Worm (Caenorhabditis elegans) whole organism, L1 larva: ENCODE measurements around the gene Y54F10BM.20.
A peak's percentile ranks its signal among the peaks of the same experiment; 100 is the strongest.

Source experiments
- C04F5.9 ChIP-seq: sonication (generic microtip); optimal IDR thresholded peaks from 2 replicates; lab custom pipeline; 2016; ENCODE audit warnings: missing genetic modification characterization, missing compliant biosample characterization
- C34B4.2 ChIP-seq: sonication (generic microtip); optimal IDR thresholded peaks from 2 replicates; lab custom pipeline; 2017; ENCODE audit warnings: mild to moderate bottlenecking, missing genetic modification characterization, missing compliant biosample characterization
- alr-1 ChIP-seq: fragments of 200-800 bp; sonication (Bioruptor generic); optimal IDR thresholded peaks from 2 replicates; lab custom pipeline; 2018; ENCODE audit warnings: borderline replicate concordance, mild to moderate bottlenecking, missing genetic modification characterization, missing compliant biosample characterization
- blmp-1 ChIP-seq: fragments of 150-350 bp; optimal IDR thresholded peaks from 2 replicates; lab custom pipeline; 2014; ENCODE audit warnings: missing biosample characterization, missing genetic modification characterization
- ceh-63 ChIP-seq: fragments of 200-800 bp; sonication (Bioruptor generic); optimal IDR thresholded peaks from 2 replicates; lab custom pipeline; 2018; ENCODE audit warnings: mild to moderate bottlenecking, missing genetic modification characterization, missing compliant biosample characterization
- ceh-82 ChIP-seq, 3 experiments: fragments of 150-350 bp in 1 of 3; sonication (generic microtip) in 2 of 3; optimal IDR thresholded peaks; 2 replicates each; lab custom pipeline; 2014 to 2017; ENCODE audit warnings: missing biosample characterization in 3 of 3, missing genetic modification characterization in 3 of 3
- efl-1 ChIP-seq, 4 experiments: fragments of 150-350 bp; optimal IDR thresholded peaks in 3 of 4; peaks in 1 of 4; 1 replicate in 1 of 4; 2 replicates in 3 of 4; lab custom pipeline; 2014; ENCODE audit warnings: missing biosample characterization in 2 of 4, missing genetic modification characterization in 2 of 4, missing genetic modification reagents in 2 of 4
- efl-3 ChIP-seq: fragments of 200-800 bp; sonication (Bioruptor generic); optimal IDR thresholded peaks from 2 replicates; lab custom pipeline; 2018; ENCODE audit warnings: mild to moderate bottlenecking, missing genetic modification characterization, missing compliant biosample characterization
- ets-5 ChIP-seq: fragments of 200-800 bp; sonication (Bioruptor generic); IDR thresholded peaks from 2 replicates; pipeline ENCODE4 v1.3.6; 2022; ENCODE audit warnings: missing genetic modification characterization, missing compliant biosample characterization
- fkh-10 ChIP-seq: sonication (generic microtip); optimal IDR thresholded peaks from 2 replicates; lab custom pipeline; 2017; ENCODE audit warnings: missing biosample characterization, missing genetic modification reagents, missing genetic modification characterization
- fkh-4 ChIP-seq: sonication (generic microtip); optimal IDR thresholded peaks from 2 replicates; lab custom pipeline; 2016; ENCODE audit warnings: missing compliant biosample characterization, missing genetic modification characterization, borderline replicate concordance
- grh-1 ChIP-seq: fragments of 200-800 bp; sonication (Bioruptor generic); IDR thresholded peaks from 2 replicates; pipeline ENCODE4 v1.3.6; 2022; ENCODE audit warnings: missing genetic modification reagents, missing genetic modification characterization, missing compliant biosample characterization
- hlh-17 ChIP-seq: fragments of 200-800 bp; sonication (Bioruptor generic); optimal IDR thresholded peaks from 2 replicates; lab custom pipeline; 2018; ENCODE audit warnings: missing genetic modification characterization, mild to moderate bottlenecking, missing compliant biosample characterization, moderate library complexity, borderline replicate concordance
- isw-1 ChIP-seq: fragments of 200-800 bp; sonication (Bioruptor generic); IDR thresholded peaks from 2 replicates; pipeline ENCODE4 v1.3.6; 2022; ENCODE audit warnings: missing genetic modification characterization, missing compliant biosample characterization
- jun-1 ChIP-seq: fragments of 150-350 bp; optimal IDR thresholded peaks from 2 replicates; lab custom pipeline; 2014; ENCODE audit warnings: missing biosample characterization, missing genetic modification reagents, missing genetic modification characterization
- lin-13 ChIP-seq: fragments of 150-350 bp; optimal IDR thresholded peaks from 2 replicates; lab custom pipeline; 2014; ENCODE audit warnings: missing biosample characterization, missing genetic modification reagents, missing genetic modification characterization
- lin-14 ChIP-seq: fragments of 200-800 bp; sonication (Bioruptor generic); optimal IDR thresholded peaks from 2 replicates; lab custom pipeline; 2018; ENCODE audit warnings: mild to moderate bottlenecking, missing genetic modification characterization, moderate library complexity, missing compliant biosample characterization
- lin-15B ChIP-seq: fragments of 150-350 bp; sonication (generic microtip); optimal IDR thresholded peaks from 3 replicates; lab custom pipeline; 2014; ENCODE audit warnings: missing biosample characterization, missing genetic modification characterization
- lin-35 ChIP-seq, 2 experiments: fragments of 150-350 bp; optimal IDR thresholded peaks; 2 replicates each; lab custom pipeline; 2014; ENCODE audit warnings: missing biosample characterization in 2 of 2, missing genetic modification characterization in 2 of 2, missing genetic modification reagents in 2 of 2
- lir-3 ChIP-seq: sonication (generic microtip); optimal IDR thresholded peaks from 2 replicates; lab custom pipeline; 2016; ENCODE audit warnings: mild to moderate bottlenecking, missing genetic modification characterization, moderate library complexity, missing compliant biosample characterization; ENCODE audit not compliant: poor library complexity
- lsy-2 ChIP-seq, 2 experiments: fragments of 150-350 bp; optimal IDR thresholded peaks; 2 replicates each; lab custom pipeline; 2014; ENCODE audit warnings: missing biosample characterization in 2 of 2, missing genetic modification characterization in 2 of 2
- mdl-1 ChIP-seq, 2 experiments: fragments of 150-350 bp; optimal IDR thresholded peaks; 2 replicates each; lab custom pipeline; 2014 to 2017; ENCODE audit warnings: missing biosample characterization in 2 of 2, missing genetic modification characterization in 2 of 2, inconsistent platforms in 1 of 2
- mef-2 ChIP-seq: fragments of 150-350 bp; optimal IDR thresholded peaks from 2 replicates; lab custom pipeline; 2014; ENCODE audit warnings: missing biosample characterization, missing genetic modification characterization
- mep-1 ChIP-seq: fragments of 150-350 bp; optimal IDR thresholded peaks from 2 replicates; lab custom pipeline; 2014; ENCODE audit warnings: missing biosample characterization, missing genetic modification characterization
- nhr-20 ChIP-seq: sonication (generic microtip); optimal IDR thresholded peaks from 2 replicates; lab custom pipeline; 2016; ENCODE audit warnings: mild to moderate bottlenecking, missing genetic modification characterization, missing compliant biosample characterization
- nhr-237 ChIP-seq: fragments of 150-350 bp; optimal IDR thresholded peaks from 2 replicates; lab custom pipeline; 2014; ENCODE audit warnings: missing biosample characterization, missing genetic modification characterization
- nhr-28 ChIP-seq: fragments of 150-350 bp; optimal IDR thresholded peaks from 2 replicates; lab custom pipeline; 2014; ENCODE audit warnings: missing biosample characterization, missing genetic modification characterization
- nhr-77 ChIP-seq: fragments of 150-350 bp; optimal IDR thresholded peaks from 2 replicates; lab custom pipeline; 2014; ENCODE audit warnings: missing biosample characterization, missing genetic modification characterization
- rnt-1 ChIP-seq: sonication (generic microtip); optimal IDR thresholded peaks from 2 replicates; lab custom pipeline; 2016; ENCODE audit warnings: mild to moderate bottlenecking, missing genetic modification characterization, moderate library complexity, missing compliant biosample characterization
- snpc-4 ChIP-seq: fragments of 150-350 bp; optimal IDR thresholded peaks from 2 replicates; lab custom pipeline; 2014; ENCODE audit warnings: missing biosample characterization, missing genetic modification characterization
- snu-23 ChIP-seq: sonication (generic microtip); optimal IDR thresholded peaks from 2 replicates; lab custom pipeline; 2016; ENCODE audit warnings: missing genetic modification characterization, missing compliant biosample characterization
- sox-4 ChIP-seq: sonication (generic microtip); optimal IDR thresholded peaks from 2 replicates; lab custom pipeline; 2016; ENCODE audit warnings: missing genetic modification characterization, missing compliant biosample characterization
- swsn-7 ChIP-seq: sonication (generic microtip); optimal IDR thresholded peaks from 2 replicates; lab custom pipeline; 2016; ENCODE audit warnings: missing genetic modification characterization, missing compliant biosample characterization
- xbp-1 ChIP-seq: sonication (generic microtip); optimal IDR thresholded peaks from 2 replicates; lab custom pipeline; 2016; ENCODE audit warnings: missing genetic modification characterization, missing compliant biosample characterization
- zag-1 ChIP-seq: fragments of 150-350 bp; optimal IDR thresholded peaks from 2 replicates; lab custom pipeline; 2014; ENCODE audit warnings: missing biosample characterization, missing genetic modification characterization
- ztf-4 ChIP-seq: fragments of 150-350 bp; optimal IDR thresholded peaks from 2 replicates; lab custom pipeline; 2014; ENCODE audit warnings: missing biosample characterization, missing genetic modification characterization

The Y54F10BM.20 gene

DNA sequence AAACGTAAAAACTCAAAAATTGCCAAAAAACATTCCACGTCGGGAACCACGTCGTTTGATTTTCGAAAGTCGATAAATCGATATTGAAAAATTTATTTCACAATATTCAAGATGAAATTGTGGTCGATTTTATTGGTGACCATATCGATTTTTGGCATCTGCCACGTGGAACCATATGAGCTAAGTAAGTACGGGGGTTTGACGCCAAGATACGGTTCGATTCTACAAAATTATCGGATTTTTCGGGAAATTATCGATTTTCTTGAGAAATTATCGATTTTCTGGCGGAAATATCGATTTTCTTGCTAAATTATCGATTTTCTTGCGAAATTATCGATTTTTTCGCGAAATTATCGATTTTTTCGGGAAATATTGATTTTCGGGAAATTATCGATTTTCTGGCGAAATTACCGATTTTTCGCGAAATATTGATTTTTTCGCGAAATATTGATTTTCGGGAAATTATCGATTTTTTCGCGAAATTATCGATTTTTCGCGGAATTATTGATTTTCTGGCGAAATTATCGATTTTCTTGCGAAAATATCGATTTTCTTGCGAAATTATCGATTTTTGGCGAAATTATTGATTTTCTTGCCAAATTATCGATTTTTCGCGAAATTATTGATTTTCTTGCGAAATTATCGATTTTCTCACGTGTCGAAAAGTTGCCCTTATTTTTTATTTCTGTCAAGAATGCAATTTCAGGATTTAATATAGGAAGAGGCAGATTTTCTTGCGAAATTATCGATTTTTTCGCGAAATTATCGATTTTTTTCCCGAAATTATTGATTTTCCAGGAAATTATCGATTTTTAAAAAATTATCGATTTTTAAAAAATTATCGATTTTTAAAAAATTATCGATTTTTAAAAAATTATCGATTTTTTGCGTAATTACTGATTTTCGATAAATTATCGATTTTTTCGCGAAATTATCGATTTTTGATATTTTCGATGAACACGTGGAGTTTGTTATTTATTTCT lies 25.8 kb upstream of the Y54F10BM.20 start, which contains the start of gene Y54F10BM.3:
Gene Y54F10BM.3 (plus strand): TSS at position 51 of the 983 bp plus-strand sequence.
- TF ChIP-seq mdl-1 (tag; optimal IDR thresholded peaks at IDR 0.05; lab: Kevin White, UChicago): no peak
- TF ChIP-seq fkh-10 (GFP tag; lab: Kevin White, UChicago): no peak
- TF ChIP-seq efl-1 (optimal IDR thresholded peaks at IDR 0.05; lab: Kevin White, UChicago): no peak
- peak in 1 of 2 experiments; percentile 46 for TF ChIP-seq efl-1 (GFP tag; optimal IDR thresholded peaks at IDR 0.05 in 1 of 2; lab: Kevin White, UChicago)

DNA sequence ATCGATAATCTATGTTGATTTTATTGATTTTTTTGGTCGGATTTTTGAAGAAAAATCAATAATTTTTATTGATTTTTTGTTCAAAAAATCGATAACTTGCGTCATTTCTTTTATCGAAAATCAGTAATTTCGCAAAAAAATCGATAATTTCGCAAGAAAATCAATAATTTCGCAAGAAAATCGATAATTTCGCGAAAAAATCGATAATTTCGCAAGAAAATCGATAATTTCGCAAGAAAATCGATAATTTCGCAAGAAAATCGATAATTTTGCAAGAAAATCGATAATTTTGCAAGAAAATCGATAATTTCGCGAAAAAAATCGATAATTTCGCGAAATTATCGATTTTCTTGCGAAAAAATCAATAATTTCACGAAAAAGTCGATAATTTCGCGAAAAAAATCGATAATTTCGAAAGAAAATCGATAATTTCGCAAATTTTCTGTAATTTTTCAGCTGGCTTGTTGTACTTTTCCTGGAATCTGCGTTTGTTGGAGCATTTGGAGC lies 24.7 kb upstream of the Y54F10BM.20 start:
- TF ChIP-seq C34B4.2 (tag; lab: Kevin White, UChicago) (no peak), nhr-28 (tag; lab: Kevin White, UChicago) (no peak), nhr-77 (tag; lab: Kevin White, UChicago) (no peak), grh-1 (GFP tag; lab: Robert Waterston, UW) (no peak), fkh-4 (no peak), alr-1 (tag; lab: Kevin White, UChicago) (no peak), swsn-7 (no peak), C04F5.9 (tag; lab: Kevin White, UChicago) (no peak), xbp-1 (tag; lab: Kevin White, UChicago) (no peak), nhr-237 (no peak), snpc-4 (tag; lab: Kevin White, UChicago) (no peak), lin-15B (no peak), blmp-1 (tag; lab: Kevin White, UChicago) (no peak), lin-14 (GFP tag; lab: Kevin White, UChicago) (no peak), jun-1 (tag; lab: Kevin White, UChicago) (no peak), sox-4 (no peak), efl-3 (GFP tag; lab: Kevin White, UChicago) (no peak), lin-35 (GFP tag; optimal IDR thresholded peaks at IDR 0.05; lab: Kevin White, UChicago) (no peak), lsy-2 (tag; optimal IDR thresholded peaks at IDR 0.05; lab: Kevin White, UChicago) (no peak)

ce11 chrIII:2288261-2288660 lies 19.8 kb upstream of the Y54F10BM.20 start:
- TF ChIP-seq efl-1 (optimal IDR thresholded peaks at IDR 0.05; lab: Kevin White, UChicago): no peak
- no peak for TF ChIP-seq efl-1 (GFP tag; optimal IDR thresholded peaks at IDR 0.05 in 1 of 2; lab: Kevin White, UChicago)
- no peak for TF ChIP-seq nhr-20
- no peak for TF ChIP-seq ceh-63 (GFP tag; lab: Kevin White, UChicago)
- no peak for TF ChIP-seq snu-23 (GFP tag; lab: Kevin White, UChicago)
- no peak for TF ChIP-seq rnt-1
- no peak for TF ChIP-seq lin-13
- no peak for TF ChIP-seq sox-4
- TF ChIP-seq mef-2 (tag; lab: Kevin White, UChicago): no peak
- no peak for TF ChIP-seq isw-1 (GFP tag; lab: Robert Waterston, UW)
- no peak for TF ChIP-seq zag-1 (tag; lab: Kevin White, UChicago)
- no peak for TF ChIP-seq lir-3 (tag; lab: Kevin White, UChicago)
- no peak for TF ChIP-seq mep-1 (tag; lab: Kevin White, UChicago)
- TF ChIP-seq ets-5 (GFP tag; lab: Robert Waterston, UW): no peak
- TF ChIP-seq mdl-1 (tag; optimal IDR thresholded peaks at IDR 0.05; lab: Kevin White, UChicago): no peak
- TF ChIP-seq hlh-17: no peak
- TF ChIP-seq ztf-4 (tag; lab: Kevin White, UChicago): no peak
- no peak for TF ChIP-seq ceh-82 (tag; optimal IDR thresholded peaks at IDR 0.05; lab: Kevin White, UChicago)
